Worm (Caenorhabditis elegans): ENCODE data around the gene ceh-33.

The ceh-33 gene

DNA sequence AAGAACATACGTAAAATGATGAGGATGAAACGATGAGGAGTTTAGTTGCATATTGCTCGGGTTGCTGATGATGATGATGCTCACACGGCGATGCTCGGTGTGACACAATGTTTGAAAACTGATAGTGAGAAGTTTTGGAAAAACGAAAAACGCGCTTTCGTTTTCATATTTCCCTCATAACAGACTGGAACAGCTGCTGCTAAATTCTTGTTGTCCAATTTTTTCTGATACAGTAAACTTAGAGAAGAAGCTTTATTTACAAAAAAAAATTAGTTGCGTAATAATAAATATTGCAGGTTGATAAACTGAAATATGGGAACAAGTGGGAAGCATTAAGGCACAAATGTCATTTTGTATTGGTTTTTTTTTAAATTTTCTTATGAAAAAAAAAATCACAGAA lies at the start of gene ceh-33:
Gene ceh-33 (minus strand): TSS at position 101 of the 400 bp plus-strand sequence.
- TF ChIP-seq unc-62 (GFP tag; optimal IDR thresholded peaks at IDR 0.05) = no peak

DNA sequence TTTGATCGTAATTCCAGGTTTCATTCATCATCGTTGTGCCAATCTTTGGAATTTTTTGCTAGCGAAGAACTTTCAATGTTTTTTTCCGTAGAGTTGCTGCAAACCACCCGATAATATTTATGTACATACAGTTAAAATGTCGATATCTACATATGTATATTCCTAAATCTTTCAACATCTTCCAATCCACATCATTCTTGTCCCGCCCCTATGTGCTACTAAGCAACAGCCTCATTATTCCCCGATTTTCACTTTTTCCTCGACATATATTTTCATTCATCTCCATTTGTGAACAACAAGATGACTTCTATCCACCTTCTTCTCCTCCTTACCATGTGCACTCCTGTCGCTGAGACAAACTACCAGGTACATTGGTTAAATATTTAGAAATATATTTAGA lies 47.7 kb upstream of the ceh-33 start, which contains the start of gene C35A11.3:
Gene C35A11.3 (plus strand): TSS at position 301 of the 400 bp plus-strand sequence.
- TF ChIP-seq unc-62 (GFP tag; optimal IDR thresholded peaks at IDR 0.05) = no peak

DNA sequence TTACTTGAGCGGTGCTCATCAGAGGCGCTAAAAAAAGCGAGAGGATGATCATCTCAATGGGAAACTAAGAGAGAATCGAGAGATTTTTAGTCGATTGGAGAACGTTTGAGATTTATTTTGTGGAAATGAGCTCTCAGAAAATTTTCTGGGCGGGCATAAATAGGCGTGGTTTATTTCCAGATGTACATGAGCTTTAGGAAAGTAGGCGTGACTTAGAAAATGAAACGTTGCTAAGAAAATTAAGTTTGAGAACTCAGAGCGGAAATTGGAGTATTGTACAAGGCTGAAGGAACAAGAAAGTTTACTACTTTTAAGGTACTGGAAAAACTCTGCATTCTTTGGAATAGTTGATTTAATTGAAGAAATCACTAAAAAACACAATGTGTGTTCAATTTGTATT lies 44.3 kb upstream of the ceh-33 start, which contains the start of gene T09D3.9:
Gene T09D3.9 (minus strand): TSS at position 101 of the 400 bp plus-strand sequence.
- no peak for TF ChIP-seq unc-62 (GFP tag; optimal IDR thresholded peaks at IDR 0.05)

DNA sequence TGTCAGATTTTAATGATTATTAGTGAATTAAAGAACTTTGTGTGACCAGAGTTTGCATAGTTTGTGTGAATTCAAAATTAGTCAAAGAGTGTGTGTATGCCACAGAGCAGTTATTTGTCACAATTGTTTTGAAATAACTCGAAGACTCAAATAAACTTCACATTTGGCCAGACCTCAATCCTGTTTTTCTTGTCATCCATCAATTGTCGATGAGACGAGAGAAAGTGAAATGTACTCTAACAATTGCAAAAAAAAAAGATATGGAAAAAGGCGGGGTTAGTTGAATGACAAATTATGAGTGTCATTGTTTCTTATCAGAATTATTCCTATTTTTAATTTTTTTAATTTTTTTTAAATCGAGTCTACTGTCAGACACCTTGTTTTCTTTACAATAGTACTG lies 40.4 kb upstream of the ceh-33 start, which contains the start of gene T09D3.8:
Gene T09D3.8 (plus strand): TSS at position 301 of the 400 bp plus-strand sequence.
- no peak for TF ChIP-seq unc-62 (GFP tag; optimal IDR thresholded peaks at IDR 0.05)

DNA sequence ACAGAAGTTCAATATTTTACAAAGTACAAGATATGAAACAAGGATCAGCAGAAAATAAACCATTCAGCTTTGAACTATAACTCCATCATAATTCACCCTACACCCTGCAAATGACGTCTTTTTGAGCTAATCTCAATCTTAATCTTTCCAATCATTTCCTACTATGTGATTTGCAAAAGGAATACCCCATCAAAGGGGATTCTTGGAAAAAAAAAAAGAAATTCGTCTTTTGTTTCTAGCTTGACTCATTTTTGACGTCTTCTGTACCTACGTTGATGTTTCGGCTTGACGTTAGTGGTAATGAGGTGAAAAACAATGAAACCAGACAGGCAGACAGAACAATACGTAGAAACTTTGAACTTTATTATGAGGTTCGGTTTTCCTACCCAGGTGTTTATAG lies 37.8 kb upstream of the ceh-33 start:
- no peak for TF ChIP-seq unc-62 (GFP tag; optimal IDR thresholded peaks at IDR 0.05)

DNA sequence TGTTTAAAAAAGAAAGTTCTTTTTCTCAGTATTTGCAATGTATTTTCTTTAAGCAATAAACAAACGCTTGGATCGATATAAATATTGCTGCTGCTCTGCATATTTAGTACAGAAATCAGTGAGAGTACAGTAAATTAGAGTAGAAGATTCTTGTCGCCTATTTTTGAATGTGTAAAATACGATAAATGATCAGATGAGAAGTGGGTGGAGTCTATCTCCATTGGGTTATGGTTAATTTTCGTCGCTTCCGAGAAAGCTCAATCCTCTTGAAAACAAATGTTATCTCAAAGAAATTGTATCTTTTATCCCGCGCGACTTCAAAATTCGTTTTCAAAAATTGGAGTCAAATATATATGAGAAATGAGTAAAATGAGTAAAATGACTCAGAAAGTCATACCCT lies 34.3 kb upstream of the ceh-33 start, which contains the start of gene nhr-216:
Gene nhr-216 (minus strand): TSS at position 101 of the 400 bp plus-strand sequence.
- no peak for TF ChIP-seq unc-62 (GFP tag; optimal IDR thresholded peaks at IDR 0.05)

DNA sequence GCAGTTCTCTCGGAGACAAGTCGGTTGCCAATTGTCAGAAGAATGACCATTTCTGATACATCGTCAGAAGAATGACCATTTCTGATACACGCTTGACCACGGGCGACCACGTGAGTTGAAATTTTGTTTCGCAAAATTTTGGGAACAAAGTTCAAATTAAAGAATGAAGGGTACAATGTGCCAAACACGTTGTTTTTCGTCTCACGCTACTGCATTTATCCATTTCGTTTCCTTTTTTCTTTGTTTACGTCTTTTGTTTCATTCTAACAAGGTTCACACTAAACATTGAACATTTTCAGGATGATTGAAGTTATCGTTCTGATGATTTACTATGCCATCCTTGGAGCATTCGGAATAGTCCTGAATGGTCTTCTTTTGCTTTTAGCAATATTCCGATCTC lies 27.0 kb upstream of the ceh-33 start, which contains the start of gene srd-9:
Gene srd-9 (plus strand): TSS at position 301 of the 400 bp plus-strand sequence.
- TF ChIP-seq unc-62 (GFP tag; optimal IDR thresholded peaks at IDR 0.05) = no peak

DNA sequence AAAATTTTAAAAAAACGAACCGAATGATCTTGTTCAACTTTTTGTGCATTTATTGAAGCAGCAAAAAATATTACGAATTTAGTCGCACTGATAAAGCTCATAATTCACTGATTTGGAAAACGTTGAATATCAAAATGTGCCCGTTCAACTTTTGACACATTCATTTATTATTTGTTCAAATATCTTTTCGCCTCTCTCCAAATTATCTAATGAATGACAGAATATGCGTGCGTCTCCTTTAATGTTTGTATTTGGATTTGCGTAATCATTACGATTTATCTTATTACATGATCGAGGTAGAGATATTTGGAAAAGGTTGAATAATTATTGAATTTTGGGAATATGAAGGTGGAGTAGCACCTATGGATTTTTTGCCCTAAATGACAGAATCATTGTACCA lies 25.0 kb upstream of the ceh-33 start, which contains the start of gene T09D3.3:
Gene T09D3.3 (minus strand): TSS at position 101 of the 400 bp plus-strand sequence.
- TF ChIP-seq unc-62 (GFP tag; optimal IDR thresholded peaks at IDR 0.05) = no peak

DNA sequence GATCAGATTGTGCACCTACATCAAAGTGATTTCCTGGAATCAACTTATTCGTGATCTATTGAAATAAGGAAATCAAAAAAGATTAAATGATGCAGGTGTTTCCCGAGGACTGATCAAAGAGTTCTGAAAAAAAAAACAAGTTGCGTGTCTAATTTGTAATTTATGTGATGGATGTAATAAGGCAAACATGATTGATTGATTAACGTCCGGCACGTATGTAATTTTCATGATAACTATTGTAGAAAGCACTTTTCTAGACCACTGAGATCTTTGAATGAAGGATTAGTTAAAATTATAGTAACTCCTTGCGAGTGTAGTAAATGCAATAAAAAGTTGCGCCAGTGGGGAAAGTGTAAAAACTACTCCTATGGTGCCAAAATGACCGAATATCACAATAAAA lies 21.0 kb upstream of the ceh-33 start, which contains the start of gene srg-25:
Gene srg-25 (minus strand): TSS at position 101 of the 400 bp plus-strand sequence.
- no peak for TF ChIP-seq unc-62 (GFP tag; optimal IDR thresholded peaks at IDR 0.05)

DNA sequence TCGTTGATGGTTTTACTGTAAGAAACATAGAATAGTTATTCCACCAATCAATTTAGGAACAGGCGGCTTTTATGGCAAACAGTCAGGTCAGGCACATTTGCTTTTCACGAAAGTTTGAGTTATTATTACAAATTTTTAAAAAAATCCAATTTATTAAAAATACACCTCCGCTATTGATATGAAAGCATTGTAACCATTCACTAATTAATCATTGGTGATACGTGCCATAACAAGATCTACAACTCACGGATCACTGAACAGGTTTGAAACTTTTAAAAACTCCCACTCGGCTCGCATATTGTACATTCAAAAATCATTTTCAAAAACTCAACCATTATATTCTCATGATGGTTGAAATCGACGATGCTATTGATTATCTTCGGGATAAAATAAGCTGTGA lies 15.0 kb upstream of the ceh-33 start, which contains the start of gene srg-27:
Gene srg-27 (plus strand): TSS at position 301 of the 400 bp plus-strand sequence.
- TF ChIP-seq unc-62 (GFP tag; optimal IDR thresholded peaks at IDR 0.05) = no peak

DNA sequence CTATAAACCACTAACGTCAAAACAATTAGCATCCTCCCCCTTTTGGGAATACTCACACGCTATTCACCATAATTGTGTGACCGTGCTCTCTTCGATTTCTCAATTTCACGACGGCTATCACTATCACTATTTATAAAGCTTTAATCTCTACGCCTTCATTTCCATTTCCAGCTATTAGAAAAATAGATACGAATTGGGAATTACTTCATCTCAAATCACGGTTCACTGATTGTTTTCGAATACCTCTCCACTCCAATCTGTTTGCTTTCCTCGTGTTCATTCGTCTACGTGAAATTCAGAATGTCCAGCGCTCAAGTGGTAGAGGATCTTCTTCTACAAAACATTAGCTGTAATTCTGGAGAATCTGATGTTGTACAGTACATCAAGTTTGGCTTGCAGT lies 12.4 kb upstream of the ceh-33 start, which contains the start of gene srg-29:
Gene srg-29 (plus strand): TSS at position 301 of the 400 bp plus-strand sequence.
- TF ChIP-seq unc-62 (GFP tag; optimal IDR thresholded peaks at IDR 0.05) = no peak

DNA sequence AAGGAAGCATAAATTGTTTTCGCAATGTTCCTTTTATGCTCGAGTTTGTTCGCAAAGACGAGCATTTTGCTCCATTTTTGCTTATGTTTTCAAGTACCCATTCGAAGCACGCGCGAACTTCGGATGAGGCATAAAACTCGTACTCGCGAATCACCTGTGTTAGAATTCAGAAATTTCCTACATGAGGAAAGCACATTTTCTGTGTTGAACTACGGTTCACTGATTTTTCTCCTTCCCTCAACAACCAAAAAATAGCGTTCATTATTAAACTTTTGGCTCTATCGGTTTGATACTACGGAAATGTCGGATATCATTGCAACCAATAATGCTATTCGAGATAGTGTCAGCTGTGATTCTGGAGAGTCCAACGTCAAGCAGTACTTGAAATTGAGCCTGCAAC lies 10.1 kb upstream of the ceh-33 start, which contains the start of gene srg-28:
Gene srg-28 (plus strand): TSS at position 301 of the 400 bp plus-strand sequence.
- no peak for TF ChIP-seq unc-62 (GFP tag; optimal IDR thresholded peaks at IDR 0.05)

DNA sequence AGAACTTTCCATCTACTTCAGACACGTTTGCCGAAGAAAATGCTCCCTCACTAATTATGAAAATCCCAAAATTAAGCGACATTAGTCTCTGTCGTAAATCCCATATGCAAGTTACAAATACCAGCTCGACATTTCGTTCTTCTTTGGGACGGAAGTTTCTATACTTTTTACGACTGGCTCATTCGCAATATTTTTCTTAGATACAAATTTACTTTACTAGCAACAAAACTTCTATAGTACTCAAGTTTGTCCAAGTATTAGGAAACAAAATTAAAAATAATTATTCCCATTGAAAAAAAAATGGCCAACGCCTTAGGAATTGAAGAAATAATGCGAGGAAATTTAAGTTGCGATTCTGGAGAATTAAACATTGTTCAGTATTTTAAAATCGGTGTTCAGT lies 6.5 kb upstream of the ceh-33 start, which contains the start of gene srg-26:
Gene srg-26 (plus strand): TSS at position 301 of the 400 bp plus-strand sequence.
- TF ChIP-seq unc-62 (GFP tag; optimal IDR thresholded peaks at IDR 0.05) = no peak

DNA sequence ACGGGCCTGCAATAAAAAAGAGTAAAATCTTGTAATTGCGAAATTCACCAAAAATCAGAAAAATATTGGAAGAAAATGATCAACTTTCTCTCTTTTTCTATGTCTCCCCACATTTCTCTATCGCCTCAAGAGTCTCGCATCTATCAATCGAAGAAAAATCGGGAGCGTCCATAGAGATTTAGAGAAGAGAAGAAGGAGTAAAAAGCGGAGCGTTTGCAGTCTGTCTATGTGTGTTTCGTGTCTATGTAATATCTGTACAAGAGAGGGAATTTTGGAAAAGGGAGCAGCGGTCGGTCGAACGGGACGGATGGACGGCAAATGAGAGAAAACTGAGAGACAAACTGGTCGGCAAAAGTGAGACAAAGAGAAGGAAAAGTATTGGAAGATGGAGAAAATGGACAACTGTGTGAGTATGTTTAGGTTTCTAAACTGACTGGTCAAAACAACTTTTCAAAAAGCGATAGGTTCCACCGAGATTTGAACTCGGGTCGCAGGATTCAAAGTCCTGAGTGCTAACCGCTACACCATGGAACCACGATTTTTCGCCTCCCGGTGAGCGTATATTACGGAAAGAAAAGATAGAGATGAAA lies 5.3 kb upstream of the ceh-33 start:
- TF ChIP-seq unc-62 (GFP tag; optimal IDR thresholded peaks at IDR 0.05) = no peak

DNA sequence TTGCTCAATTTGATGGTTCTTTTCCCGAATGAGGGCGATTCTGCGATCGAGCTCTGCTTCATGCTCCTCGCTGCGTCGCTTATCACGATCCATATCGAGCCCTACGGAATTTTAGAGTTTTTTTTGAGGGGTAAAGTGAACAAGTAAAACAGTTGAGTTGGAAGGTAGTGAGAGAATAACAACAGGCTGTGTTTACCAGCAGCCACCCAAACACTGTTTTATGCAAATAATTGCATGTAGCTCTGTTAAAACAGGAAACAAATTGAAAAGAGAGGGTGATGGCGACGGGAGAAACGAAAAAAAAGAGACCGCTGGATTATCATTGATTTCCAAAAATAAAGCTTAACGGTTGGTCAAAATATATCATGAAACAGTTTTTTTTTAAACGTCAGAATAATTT lies 3.8 kb upstream of the ceh-33 start, which contains the start of gene C10G8.8:
Gene C10G8.8 (minus strand): TSS at position 101 of the 400 bp plus-strand sequence.
- TF ChIP-seq unc-62 (GFP tag; optimal IDR thresholded peaks at IDR 0.05) = no peak

DNA sequence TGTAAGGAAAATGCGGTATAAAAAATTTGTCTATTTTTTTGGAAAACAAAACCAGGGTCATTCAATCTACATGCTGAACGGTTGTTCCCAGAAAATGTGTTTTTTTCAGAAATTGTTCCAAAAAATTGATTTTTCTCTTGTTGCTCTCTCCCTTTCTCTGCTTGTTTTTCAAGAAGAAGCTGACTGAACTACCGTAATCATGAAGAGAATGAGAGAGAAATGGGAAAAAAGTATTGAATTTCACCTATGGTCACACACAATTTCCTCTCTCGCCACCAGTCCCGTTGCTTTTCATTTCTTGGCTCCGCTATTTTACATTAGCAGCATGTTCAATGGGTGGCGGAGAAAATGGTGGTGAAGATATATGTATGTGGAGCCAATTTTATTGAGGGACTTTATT lies 1.7 kb downstream of the ceh-33 start:
- no peak for TF ChIP-seq unc-62 (GFP tag; optimal IDR thresholded peaks at IDR 0.05)

DNA sequence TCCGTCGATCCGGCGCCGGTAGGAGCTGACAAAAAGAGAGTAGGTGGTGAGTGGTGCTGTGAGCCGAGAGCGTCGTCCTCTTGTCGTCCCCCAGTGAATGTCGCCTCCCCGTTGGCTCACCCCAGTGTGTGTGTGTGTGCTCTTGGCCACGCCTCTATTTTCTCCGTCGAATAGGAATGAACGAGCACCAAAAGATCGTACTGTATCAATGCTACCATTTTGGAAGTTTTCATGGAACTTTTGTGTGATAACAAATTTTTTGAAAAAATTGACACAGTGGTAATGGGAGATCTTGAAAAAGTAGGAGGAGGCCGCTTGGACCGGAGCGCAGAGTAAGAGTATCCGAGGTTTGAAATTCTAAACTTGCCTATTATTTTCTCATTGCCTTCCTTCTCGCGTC lies 5.0 kb downstream of the ceh-33 start, which contains the start of gene ceh-34:
Gene ceh-34 (minus strand): TSS at position 101 of the 400 bp plus-strand sequence.
- no peak for TF ChIP-seq unc-62 (GFP tag; optimal IDR thresholded peaks at IDR 0.05)
